Worm (Caenorhabditis elegans): ENCODE measurements around the gene Y26G10.6.

The Y26G10.6 gene

DNA sequence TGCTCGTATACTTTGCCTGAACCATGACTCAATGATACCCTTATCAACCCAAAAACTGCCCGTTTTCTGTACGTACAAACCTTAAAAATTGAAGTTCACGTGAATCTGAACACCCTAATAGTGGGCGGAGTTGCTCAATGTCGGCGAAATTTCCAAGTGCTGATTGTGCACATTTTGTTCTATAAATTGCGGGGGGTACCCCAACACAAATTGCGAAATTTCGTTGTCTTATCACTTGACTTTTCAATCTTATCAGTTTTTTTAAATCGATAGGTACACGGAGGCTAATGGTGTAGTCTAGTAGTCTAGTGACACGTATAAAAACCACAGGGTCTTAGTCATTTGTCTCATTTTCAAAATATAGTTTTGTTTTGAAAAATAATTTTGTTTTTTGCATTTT is 40.5 kb upstream of the Y26G10.6 start, which contains the start of gene fbxa-108 (continued):
- TF ChIP-seq nhr-71 (tag; optimal IDR thresholded peaks at IDR 0.05) (no peak), nhr-76 (tag; optimal IDR thresholded peaks at IDR 0.05) (no peak), C34B4.2 (tag; optimal IDR thresholded peaks at IDR 0.05) (no peak), swsn-7 (tag; optimal IDR thresholded peaks at IDR 0.05) (no peak), nhr-12 (tag; optimal IDR thresholded peaks at IDR 0.05) (no peak), mef-2 (tag; optimal IDR thresholded peaks at IDR 0.05) (no peak), hlh-17 (GFP tag; optimal IDR thresholded peaks at IDR 0.05; ENCODE audit: borderline replicate concordance) (no peak), efl-3 (GFP tag; optimal IDR thresholded peaks at IDR 0.05) (no peak), tbx-2 (tag; optimal IDR thresholded peaks at IDR 0.05) (no peak), egl-13 (tag; optimal IDR thresholded peaks at IDR 0.05) (no peak), dpl-1 (GFP tag; optimal IDR thresholded peaks at IDR 0.05) (no peak), nhr-85 (tag) (no peak), snu-23 (GFP tag; optimal IDR thresholded peaks at IDR 0.05) (no peak), ceh-8 (GFP tag; optimal IDR thresholded peaks at IDR 0.05) (no peak), jun-1 (tag; optimal IDR thresholded peaks at IDR 0.05) (peak; percentile 24), lsy-2 (tag; optimal IDR thresholded peaks at IDR 0.05) (no peak), blmp-1 (tag; optimal IDR thresholded peaks at IDR 0.05) (no peak), unc-30 (tag; optimal IDR thresholded peaks at IDR 0.05) (no peak), rnt-1 (tag; optimal IDR thresholded peaks at IDR 0.05) (no peak), snpc-4 (tag; optimal IDR thresholded peaks at IDR 0.05) (no peak), mdl-1 (tag; optimal IDR thresholded peaks at IDR 0.05) (peak in 1 of 2 experiments; percentile 52), lin-14 (GFP tag; optimal IDR thresholded peaks at IDR 0.05) (no peak), fkh-10 (GFP tag; optimal IDR thresholded peaks at IDR 0.05) (no peak), nhr-90 (tag; optimal IDR thresholded peaks at IDR 0.05; ENCODE audit: poor library complexity) (peak; percentile 65), fos-1 (tag; optimal IDR thresholded peaks at IDR 0.05) (no peak), pag-3 (tag; optimal IDR thresholded peaks at IDR 0.05; ENCODE audit: borderline replicate concordance, insufficient read depth) (no peak), pqm-1 (tag; optimal IDR thresholded peaks at IDR 0.05) (peak; percentile 94), vab-15 (tag; optimal IDR thresholded peaks at IDR 0.05) (no peak), elt-2 (tag; optimal IDR thresholded peaks at IDR 0.05) (peak; percentile 99), nhr-28 (tag; optimal IDR thresholded peaks at IDR 0.05) (no peak), unc-62 (GFP tag; optimal IDR thresholded peaks at IDR 0.05) (no peak), tlp-1 (tag; optimal IDR thresholded peaks at IDR 0.05) (no peak), mep-1 (tag; optimal IDR thresholded peaks at IDR 0.05) (no peak), ztf-4 (tag; optimal IDR thresholded peaks at IDR 0.05) (no peak), elt-3 (tag; optimal IDR thresholded peaks at IDR 0.05) (no peak), unc-130 (tag; optimal IDR thresholded peaks at IDR 0.05) (no peak), sox-4 (tag; optimal IDR thresholded peaks at IDR 0.05) (no peak)

DNA sequence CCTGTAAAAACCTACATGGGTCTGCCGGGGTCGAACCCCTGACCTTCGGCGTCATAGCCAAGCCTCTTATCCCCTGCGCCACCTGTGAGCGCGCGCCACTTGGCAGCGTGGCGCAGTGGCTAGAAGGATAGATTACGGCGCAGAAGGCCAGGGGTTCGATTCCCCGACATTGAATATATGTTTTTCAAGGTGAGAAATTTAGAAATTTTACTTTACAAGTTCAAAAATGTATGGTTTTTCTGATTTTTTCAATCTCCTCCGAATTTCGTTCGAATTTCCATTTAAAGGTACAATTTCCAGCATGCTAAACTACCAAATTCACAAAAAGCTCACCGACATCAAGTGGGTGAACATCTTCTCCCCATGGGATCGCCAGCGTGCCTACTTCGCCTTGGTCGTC is 39.8 kb upstream of the Y26G10.6 start, which contains the start of gene dgat-2:
Gene dgat-2, plus strand, starts transcription at position 301 of the 400 bp plus-strand sequence.
- no peak for TF ChIP-seq sox-4 (tag; optimal IDR thresholded peaks at IDR 0.05)

DNA sequence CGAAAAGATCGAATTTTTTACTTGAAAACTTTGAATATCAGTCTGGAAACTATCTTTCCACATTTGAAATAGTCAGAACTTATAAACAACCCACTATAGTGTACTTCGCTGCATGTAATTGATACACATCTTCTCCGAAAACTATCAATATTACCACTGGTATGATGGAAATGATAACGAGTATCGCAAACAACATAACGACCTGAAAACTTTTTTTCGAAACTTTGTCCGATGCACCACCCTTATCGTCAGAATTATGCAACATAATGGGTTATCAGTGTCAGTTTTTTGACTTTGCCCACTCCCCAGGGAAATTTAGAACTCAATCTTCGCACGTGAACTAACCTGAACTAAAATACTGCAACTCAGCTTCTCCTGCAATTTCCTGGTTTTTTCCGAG is 37.5 kb upstream of the Y26G10.6 start:
- peak; percentile 69 for TF ChIP-seq pqm-1 (tag; optimal IDR thresholded peaks at IDR 0.05)
- peak in 1 of 2 experiments; percentile 4 for TF ChIP-seq lin-35 (GFP tag; optimal IDR thresholded peaks at IDR 0.05)
- peak; percentile 93 for TF ChIP-seq elt-2 (tag; optimal IDR thresholded peaks at IDR 0.05)
- no peak for TF ChIP-seq ama-1 (optimal IDR thresholded peaks at IDR 0.05)
- peak; percentile 44 for TF ChIP-seq nhr-20 (tag; optimal IDR thresholded peaks at IDR 0.05)
